Worm (Caenorhabditis elegans) whole organism, L3 larva: ENCODE measurements around the gene T07C4.3.

Experiments used
- R02D3.7 ChIP-seq: fragments of 150-350 bp; optimal IDR thresholded peaks from 2 replicates; lab custom pipeline; 2014; ENCODE audit warnings: missing biosample characterization, missing genetic modification characterization
- ama-1 ChIP-seq: fragments of 150-350 bp; optimal IDR thresholded peaks from 2 replicates; lab custom pipeline; 2018
- ceh-16 ChIP-seq: sonication (generic microtip); optimal IDR thresholded peaks from 2 replicates; lab custom pipeline; 2017; ENCODE audit warnings: missing biosample characterization, missing genetic modification characterization
- ceh-28 ChIP-seq: fragments of 150-350 bp; optimal IDR thresholded peaks from 2 replicates; lab custom pipeline; 2014; ENCODE audit warnings: missing biosample characterization, missing genetic modification reagents, missing genetic modification characterization
- ceh-82 ChIP-seq: fragments of 150-350 bp; optimal IDR thresholded peaks from 2 replicates; lab custom pipeline; 2014; ENCODE audit warnings: missing biosample characterization, missing genetic modification characterization
- ceh-9 ChIP-seq: sonication (generic microtip); optimal IDR thresholded peaks from 2 replicates; lab custom pipeline; 2018; ENCODE audit warnings: missing biosample characterization, missing genetic modification characterization
- daf-12 ChIP-seq: fragments of 150-350 bp; optimal IDR thresholded peaks from 2 replicates; lab custom pipeline; 2014; ENCODE audit warnings: missing biosample characterization, missing genetic modification reagents, missing genetic modification characterization
- egl-27 ChIP-seq: sonication (generic microtip); optimal IDR thresholded peaks from 4 replicates; lab custom pipeline; 2017; ENCODE audit warnings: missing biosample characterization, missing genetic modification reagents, missing genetic modification characterization
- egl-5 ChIP-seq: fragments of 150-350 bp; optimal IDR thresholded peaks from 2 replicates; lab custom pipeline; 2017; ENCODE audit warnings: missing biosample characterization, missing genetic modification reagents, missing genetic modification characterization, inconsistent platforms
- elt-1 ChIP-seq: fragments of 150-350 bp; optimal IDR thresholded peaks from 2 replicates; lab custom pipeline; 2014; ENCODE audit warnings: missing biosample characterization, missing genetic modification characterization
- elt-2 ChIP-seq: sonication (generic microtip); optimal IDR thresholded peaks from 2 replicates; lab custom pipeline; 2016; ENCODE audit warnings: missing genetic modification reagents, mild to moderate bottlenecking, missing genetic modification characterization, missing compliant biosample characterization
- eor-1 ChIP-seq, 2 experiments: fragments of 150-350 bp; optimal IDR thresholded peaks; 2 replicates each; lab custom pipeline; 2014 to 2018; ENCODE audit warnings: missing biosample characterization in 2 of 2, missing genetic modification characterization in 2 of 2
- fkh-2 ChIP-seq: fragments of 150-350 bp; optimal IDR thresholded peaks from 2 replicates; lab custom pipeline; 2014; ENCODE audit warnings: missing biosample characterization, missing genetic modification reagents, missing genetic modification characterization
- fos-1 ChIP-seq: fragments of 150-350 bp; optimal IDR thresholded peaks from 2 replicates; lab custom pipeline; 2014; ENCODE audit warnings: missing biosample characterization, missing genetic modification characterization
- hmg-11 ChIP-seq: sonication (generic microtip); optimal IDR thresholded peaks from 2 replicates; lab custom pipeline; 2016; ENCODE audit warnings: missing genetic modification characterization, missing compliant biosample characterization
- jun-1 ChIP-seq: fragments of 150-350 bp; optimal IDR thresholded peaks from 2 replicates; lab custom pipeline; 2014; ENCODE audit warnings: missing biosample characterization, missing genetic modification reagents, missing genetic modification characterization
- lin-39 ChIP-seq: fragments of 150-350 bp; optimal IDR thresholded peaks from 2 replicates; lab custom pipeline; 2018; ENCODE audit warnings: missing biosample characterization, missing genetic modification reagents, missing genetic modification characterization
- lsy-12 ChIP-seq: sonication (generic microtip); optimal IDR thresholded peaks from 2 replicates; lab custom pipeline; 2016; ENCODE audit warnings: mild to moderate bottlenecking, missing genetic modification characterization, missing compliant biosample characterization
- mdl-1 ChIP-seq: fragments of 150-350 bp; optimal IDR thresholded peaks from 2 replicates; lab custom pipeline; 2014; ENCODE audit warnings: missing biosample characterization, missing genetic modification characterization
- mml-1 ChIP-seq: fragments of 150-350 bp; sonication (generic microtip); optimal IDR thresholded peaks from 3 replicates; lab custom pipeline; 2014; ENCODE audit warnings: missing biosample characterization, missing genetic modification characterization
- nfya-1 ChIP-seq: sonication (generic microtip); optimal IDR thresholded peaks from 2 replicates; lab custom pipeline; 2017; ENCODE audit warnings: missing genetic modification characterization, mild to moderate bottlenecking, missing compliant biosample characterization, antibody characterized with exemption, moderate library complexity; ENCODE audit not compliant: insufficient read depth
- nhr-12 ChIP-seq: fragments of 150-350 bp; optimal IDR thresholded peaks from 2 replicates; lab custom pipeline; 2014; ENCODE audit warnings: missing biosample characterization, missing genetic modification characterization
- nhr-23 ChIP-seq: fragments of 150-350 bp; optimal IDR thresholded peaks from 2 replicates; lab custom pipeline; 2014; ENCODE audit warnings: missing biosample characterization, missing genetic modification reagents, missing genetic modification characterization
- nhr-25 ChIP-seq: sonication (generic microtip); optimal IDR thresholded peaks from 2 replicates; lab custom pipeline; 2017; ENCODE audit warnings: missing biosample characterization, missing genetic modification characterization
- nhr-77 ChIP-seq: fragments of 150-350 bp; optimal IDR thresholded peaks from 2 replicates; lab custom pipeline; 2014; ENCODE audit warnings: missing biosample characterization, missing genetic modification characterization
- pha-4 ChIP-seq: fragments of 150-350 bp; optimal IDR thresholded peaks from 2 replicates; lab custom pipeline; 2014; ENCODE audit warnings: missing biosample characterization, missing genetic modification reagents, missing genetic modification characterization
- pqm-1 ChIP-seq: fragments of 150-350 bp; optimal IDR thresholded peaks from 2 replicates; lab custom pipeline; 2017; ENCODE audit warnings: missing biosample characterization, missing genetic modification characterization, inconsistent platforms
- sea-2 ChIP-seq: fragments of 150-350 bp; sonication (generic microtip); optimal IDR thresholded peaks from 4 replicates; lab custom pipeline; 2014; ENCODE audit warnings: missing biosample characterization, missing genetic modification reagents, missing genetic modification characterization
- skn-1 ChIP-seq: fragments of 150-350 bp; optimal IDR thresholded peaks from 2 replicates; lab custom pipeline; 2014; ENCODE audit warnings: missing biosample characterization, missing genetic modification characterization
- snpc-4 ChIP-seq: fragments of 150-350 bp; optimal IDR thresholded peaks from 2 replicates; lab custom pipeline; 2014; ENCODE audit warnings: missing biosample characterization, missing genetic modification characterization
- tbx-2 ChIP-seq: sonication (generic microtip); optimal IDR thresholded peaks from 2 replicates; lab custom pipeline; 2016; ENCODE audit warnings: mild to moderate bottlenecking, missing genetic modification characterization, missing compliant biosample characterization
- unc-39 ChIP-seq: sonication (generic microtip); optimal IDR thresholded peaks from 4 replicates; lab custom pipeline; 2017; ENCODE audit warnings: missing biosample characterization, missing genetic modification characterization
- ztf-11 ChIP-seq: fragments of 150-350 bp; optimal IDR thresholded peaks from 2 replicates; lab custom pipeline; 2014; ENCODE audit warnings: missing biosample characterization, missing genetic modification characterization
- ztf-4 ChIP-seq: fragments of 150-350 bp; optimal IDR thresholded peaks from 2 replicates; lab custom pipeline; 2014; ENCODE audit warnings: missing biosample characterization, missing genetic modification characterization

T07C4.3 gene

ce11 chrIII:10326327-10326726 is 25.6 kb upstream of the T07C4.3 start:
- TF ChIP-seq ztf-11 (tag; lab: Kevin White, UChicago) (no peak), ceh-82 (tag; lab: Kevin White, UChicago) (no peak), sea-2 (GFP tag; lab: Kevin White, UChicago) (no peak), unc-39 (tag; lab: Kevin White, UChicago) (no peak), pha-4 (tag; lab: Kevin White, UChicago) (no peak), nhr-77 (tag; lab: Kevin White, UChicago) (no peak), eor-1 (tag; optimal IDR thresholded peaks at IDR 0.05; lab: Kevin White, UChicago) (no peak), nhr-12 (tag; lab: Kevin White, UChicago) (no peak), elt-1 (tag; lab: Kevin White, UChicago) (no peak), ama-1 (lab: Kevin White, UChicago) (no peak), daf-12 (no peak), fkh-2 (no peak), ceh-28 (no peak), mml-1 (tag; lab: Kevin White, UChicago) (no peak), skn-1 (tag; lab: Kevin White, UChicago) (no peak), lin-39 (tag; lab: Kevin White, UChicago) (no peak), ztf-4 (tag; lab: Kevin White, UChicago) (no peak), pqm-1 (tag; lab: Kevin White, UChicago) (no peak), tbx-2 (no peak), ceh-16 (tag; lab: Kevin White, UChicago) (no peak)

ce11 chrIII:10328565-10329541 is 23.1 kb upstream of the T07C4.3 start:
- TF ChIP-seq pqm-1 (tag; lab: Kevin White, UChicago): peak; percentile 24
- TF ChIP-seq jun-1 (tag; lab: Kevin White, UChicago): peak; percentile 34
- TF ChIP-seq hmg-11 (tag; lab: Kevin White, UChicago): no peak
- TF ChIP-seq ceh-28: no peak
- peak; percentile 24 for TF ChIP-seq nhr-23 (tag; lab: Kevin White, UChicago)
- TF ChIP-seq fos-1: peak; percentile 46
- TF ChIP-seq pha-4 (tag; lab: Kevin White, UChicago): peak; percentile 34

- no peak for TF ChIP-seq snpc-4 (tag; lab: Kevin White, UChicago)
- TF ChIP-seq pha-4 (tag; lab: Kevin White, UChicago): peak; percentile 78
- TF ChIP-seq R02D3.7 (tag; lab: Kevin White, UChicago): no peak
- TF ChIP-seq tbx-2: no peak
- no peak for TF ChIP-seq ztf-4 (tag; lab: Kevin White, UChicago)
- TF ChIP-seq egl-27: no peak
- TF ChIP-seq mdl-1 (tag; lab: Kevin White, UChicago): no peak
- no peak for TF ChIP-seq nhr-77 (tag; lab: Kevin White, UChicago)
- no peak for TF ChIP-seq egl-5 (tag; lab: Kevin White, UChicago)
- no peak for TF ChIP-seq nhr-25
- TF ChIP-seq jun-1 (tag; lab: Kevin White, UChicago): peak; percentile 6
- TF ChIP-seq pqm-1 (tag; lab: Kevin White, UChicago): peak; percentile 65
- TF ChIP-seq elt-2: peak; percentile 81
- TF ChIP-seq lsy-12 (tag; lab: Kevin White, UChicago): no peak
- no peak for TF ChIP-seq ceh-16 (tag; lab: Kevin White, UChicago)
Observed at ce11 chrIII:10329811-10330210, 22.1 kb upstream of the T07C4.3 start.

ce11 chrIII:10330372-10331062 is 21.4 kb upstream of the T07C4.3 start, which contains the start of gene nex-2:
nex-2 (minus strand) TSS chrIII:10330422.
- TF ChIP-seq pha-4 (tag; lab: Kevin White, UChicago): no peak
- no peak for TF ChIP-seq nfya-1 (tag; lab: Kevin White, UChicago)
- no peak for TF ChIP-seq ceh-9 (tag; lab: Kevin White, UChicago)
- no peak for TF ChIP-seq ztf-11 (tag; lab: Kevin White, UChicago)
- TF ChIP-seq egl-27: no peak
